Worm (Caenorhabditis elegans): ENCODE measurements around the gene rbm-26.

rbm-26 gene

DNA sequence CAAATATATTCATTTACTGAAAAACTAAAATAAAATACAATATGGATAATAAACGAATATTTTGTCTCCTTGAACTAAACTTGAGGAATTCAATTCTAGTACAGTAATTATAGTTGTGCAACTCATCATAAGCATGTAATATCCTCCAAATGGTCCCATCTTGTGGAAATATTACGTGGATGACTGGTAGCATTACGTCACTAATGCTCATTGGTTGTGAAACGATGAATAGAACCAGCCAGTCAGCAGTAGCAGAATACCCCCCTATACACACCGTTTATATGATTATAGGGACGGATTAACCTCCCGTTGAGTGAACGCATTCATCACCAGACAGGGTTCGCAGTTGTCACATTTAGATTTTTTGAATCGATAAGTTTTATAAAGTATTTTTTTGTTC is 7.0 kb downstream of the rbm-26 start:
- TF ChIP-seq B0310.2 (tag; optimal IDR thresholded peaks at IDR 0.05) = no peak
- no peak for TF ChIP-seq scrt-1 (GFP tag; IDR thresholded peaks at IDR 0.05)
- TF ChIP-seq hmg-4 (GFP tag; optimal IDR thresholded peaks at IDR 0.05) = no peak
- TF ChIP-seq hnd-1 (tag; optimal IDR thresholded peaks at IDR 0.05) = no peak
- TF ChIP-seq flt-1 (GFP tag; IDR thresholded peaks at IDR 0.05) = no peak
- TF ChIP-seq ceh-36 (tag; optimal IDR thresholded peaks at IDR 0.05) = no peak
- no peak for TF ChIP-seq tbx-37 (GFP tag; conservative IDR thresholded peaks at IDR 0.05)
- no peak for TF ChIP-seq hmbx-1 (tag; optimal IDR thresholded peaks at IDR 0.05)
- no peak for TF ChIP-seq tra-4 (tag; optimal IDR thresholded peaks at IDR 0.05)
- no peak for TF ChIP-seq F13C5.2 (tag; optimal IDR thresholded peaks at IDR 0.05)
- TF ChIP-seq sea-1 (GFP tag; conservative IDR thresholded peaks at IDR 0.05) = no peak
- no peak for TF ChIP-seq ets-7 (tag; optimal IDR thresholded peaks at IDR 0.05)
- no peak for TF ChIP-seq ama-1 (optimal IDR thresholded peaks at IDR 0.05)
- TF ChIP-seq pes-1 (GFP tag; IDR thresholded peaks at IDR 0.05) = no peak
- TF ChIP-seq aly-1 (tag; optimal IDR thresholded peaks at IDR 0.05) = no peak
- TF ChIP-seq tbx-11 (GFP tag; IDR thresholded peaks at IDR 0.05) = no peak

ce11 chrIII:5719105-5719831 is 7.9 kb downstream of the rbm-26 start:
- TF ChIP-seq ceh-13 (GFP tag; optimal IDR thresholded peaks at IDR 0.05) = no peak

- TF ChIP-seq F13C5.2 (tag; optimal IDR thresholded peaks at IDR 0.05) (no peak), flt-1 (GFP tag; IDR thresholded peaks at IDR 0.05) (no peak), ceh-13 (GFP tag; optimal IDR thresholded peaks at IDR 0.05) (no peak), tra-4 (tag; optimal IDR thresholded peaks at IDR 0.05) (no peak), aly-1 (tag; optimal IDR thresholded peaks at IDR 0.05) (no peak), hnd-1 (tag; optimal IDR thresholded peaks at IDR 0.05) (no peak), hmbx-1 (tag; optimal IDR thresholded peaks at IDR 0.05) (no peak), tbx-11 (GFP tag; IDR thresholded peaks at IDR 0.05) (no peak), sea-1 (GFP tag; conservative IDR thresholded peaks at IDR 0.05) (no peak), ama-1 (optimal IDR thresholded peaks at IDR 0.05) (no peak), scrt-1 (GFP tag; IDR thresholded peaks at IDR 0.05) (no peak), ceh-36 (tag; optimal IDR thresholded peaks at IDR 0.05) (no peak), pes-1 (GFP tag; IDR thresholded peaks at IDR 0.05) (no peak), hmg-4 (GFP tag; optimal IDR thresholded peaks at IDR 0.05) (no peak), B0310.2 (tag; optimal IDR thresholded peaks at IDR 0.05) (no peak), tbx-37 (GFP tag; conservative IDR thresholded peaks at IDR 0.05) (no peak), ets-7 (tag; optimal IDR thresholded peaks at IDR 0.05) (no peak)
Observed at ce11 chrIII:5719832-5720194, 8.5 kb downstream of the rbm-26 start.

DNA sequence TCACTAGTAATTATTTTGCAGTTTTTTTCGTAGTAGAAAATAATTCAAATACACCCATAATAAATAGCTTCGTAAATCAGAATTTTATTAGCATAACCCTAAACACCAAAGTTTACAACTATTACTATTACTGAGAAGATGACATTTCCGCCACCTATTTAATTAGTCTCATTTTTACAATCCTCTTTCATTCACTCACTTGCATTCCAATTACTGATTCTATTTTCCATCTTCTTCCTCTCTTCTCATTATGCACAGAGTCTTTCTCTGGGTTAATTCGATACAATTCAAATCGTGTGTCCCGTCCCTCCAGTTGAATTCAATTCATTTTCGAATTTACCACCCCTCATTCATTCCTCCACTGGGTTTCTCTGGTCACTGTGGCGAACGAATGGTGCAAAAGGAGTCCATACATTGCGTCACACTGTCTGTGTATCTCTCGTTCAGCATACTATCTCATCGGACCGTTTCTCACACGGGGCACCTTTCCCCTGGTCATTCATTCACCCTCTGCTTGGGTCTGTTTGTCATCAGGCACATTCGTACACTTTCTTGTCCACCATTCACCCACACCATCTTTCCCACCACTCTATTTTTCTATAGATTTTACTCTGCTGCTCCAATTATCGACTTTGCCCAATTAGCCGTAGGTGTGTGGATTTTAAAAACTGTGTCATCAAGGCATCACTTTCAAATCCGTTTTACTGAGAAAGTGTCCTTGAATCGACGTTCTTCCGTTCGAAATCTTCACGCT is 9.1 kb downstream of the rbm-26 start:
- no peak for TF ChIP-seq pes-1 (GFP tag; IDR thresholded peaks at IDR 0.05)
- 0 out of 2 replicates have a peak, but pooled peaks have one; percentile 9 for TF ChIP-seq scrt-1 (GFP tag; IDR thresholded peaks at IDR 0.05)
- TF ChIP-seq B0310.2 (tag; optimal IDR thresholded peaks at IDR 0.05) = no peak
- no peak for TF ChIP-seq tbx-11 (GFP tag; IDR thresholded peaks at IDR 0.05)
- no peak for TF ChIP-seq hnd-1 (tag; optimal IDR thresholded peaks at IDR 0.05)
- no peak for TF ChIP-seq hmbx-1 (tag; optimal IDR thresholded peaks at IDR 0.05)
- no peak for TF ChIP-seq flt-1 (GFP tag; IDR thresholded peaks at IDR 0.05)
- peak; percentile 51 for TF ChIP-seq aly-1 (tag; optimal IDR thresholded peaks at IDR 0.05)
- no peak for TF ChIP-seq ama-1 (optimal IDR thresholded peaks at IDR 0.05)
- TF ChIP-seq ceh-36 (tag; optimal IDR thresholded peaks at IDR 0.05) = no peak
- TF ChIP-seq tbx-37 (GFP tag; conservative IDR thresholded peaks at IDR 0.05) = no peak
- peak; percentile 27 for TF ChIP-seq hmg-4 (GFP tag; optimal IDR thresholded peaks at IDR 0.05)
- no peak for TF ChIP-seq sea-1 (GFP tag; conservative IDR thresholded peaks at IDR 0.05)
- no peak for TF ChIP-seq tra-4 (tag; optimal IDR thresholded peaks at IDR 0.05)
- TF ChIP-seq ceh-13 (GFP tag; optimal IDR thresholded peaks at IDR 0.05) = no peak
- no peak for TF ChIP-seq ets-7 (tag; optimal IDR thresholded peaks at IDR 0.05)
- TF ChIP-seq F13C5.2 (tag; optimal IDR thresholded peaks at IDR 0.05) = no peak

DNA sequence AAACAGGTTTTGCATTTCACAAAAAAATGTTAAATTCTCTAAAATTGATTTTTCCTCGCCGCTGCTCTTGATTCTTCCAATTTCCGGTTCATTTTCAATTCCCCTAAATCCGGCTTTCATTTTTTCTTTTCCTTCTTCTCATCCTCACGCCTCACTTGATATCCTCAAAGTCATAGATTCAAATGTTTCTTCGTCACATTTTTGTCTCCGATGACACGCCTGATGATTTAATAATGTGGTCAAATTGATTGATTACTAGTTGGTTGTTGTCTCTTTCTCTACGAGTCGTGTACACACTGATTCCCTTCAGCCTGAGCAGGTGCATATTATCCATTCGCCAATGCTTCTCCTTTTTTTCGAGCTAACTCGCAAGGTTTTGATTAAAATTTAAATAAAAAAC is 10.1 kb downstream of the rbm-26 start:
- no peak for TF ChIP-seq aly-1 (tag; optimal IDR thresholded peaks at IDR 0.05)
- no peak for TF ChIP-seq F13C5.2 (tag; optimal IDR thresholded peaks at IDR 0.05)
- no peak for TF ChIP-seq tbx-11 (GFP tag; IDR thresholded peaks at IDR 0.05)
- TF ChIP-seq hmbx-1 (tag; optimal IDR thresholded peaks at IDR 0.05) = no peak
- TF ChIP-seq hnd-1 (tag; optimal IDR thresholded peaks at IDR 0.05) = no peak
- no peak for TF ChIP-seq ets-7 (tag; optimal IDR thresholded peaks at IDR 0.05)
- TF ChIP-seq ceh-36 (tag; optimal IDR thresholded peaks at IDR 0.05) = no peak
- TF ChIP-seq B0310.2 (tag; optimal IDR thresholded peaks at IDR 0.05) = no peak
- no peak for TF ChIP-seq pes-1 (GFP tag; IDR thresholded peaks at IDR 0.05)

DNA sequence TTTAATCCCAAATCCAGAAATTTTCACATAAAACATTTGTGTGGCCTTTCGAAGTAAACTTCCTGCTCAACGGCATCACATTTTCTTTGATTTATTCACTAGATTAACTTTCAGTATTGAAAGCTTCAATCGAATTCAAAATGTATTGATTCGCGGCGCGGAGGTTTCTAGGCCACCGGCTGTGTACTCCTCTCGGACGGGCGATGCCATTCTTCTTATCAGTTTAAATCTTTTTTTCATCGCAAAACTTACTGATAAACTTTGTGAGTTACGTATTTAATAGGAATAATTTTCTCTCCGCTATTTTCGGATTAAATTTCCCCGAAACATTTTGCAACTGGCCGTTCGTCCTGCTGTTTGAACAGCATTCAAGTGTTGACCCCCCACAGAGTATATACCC is 10.5 kb downstream of the rbm-26 start:
- peak; percentile 21 for TF ChIP-seq hmg-4 (GFP tag; optimal IDR thresholded peaks at IDR 0.05)
- TF ChIP-seq tbx-37 (GFP tag; conservative IDR thresholded peaks at IDR 0.05) = peak; percentile 12; the same call in 1 of the 2 replicates
- no peak for TF ChIP-seq hmbx-1 (tag; optimal IDR thresholded peaks at IDR 0.05)

DNA sequence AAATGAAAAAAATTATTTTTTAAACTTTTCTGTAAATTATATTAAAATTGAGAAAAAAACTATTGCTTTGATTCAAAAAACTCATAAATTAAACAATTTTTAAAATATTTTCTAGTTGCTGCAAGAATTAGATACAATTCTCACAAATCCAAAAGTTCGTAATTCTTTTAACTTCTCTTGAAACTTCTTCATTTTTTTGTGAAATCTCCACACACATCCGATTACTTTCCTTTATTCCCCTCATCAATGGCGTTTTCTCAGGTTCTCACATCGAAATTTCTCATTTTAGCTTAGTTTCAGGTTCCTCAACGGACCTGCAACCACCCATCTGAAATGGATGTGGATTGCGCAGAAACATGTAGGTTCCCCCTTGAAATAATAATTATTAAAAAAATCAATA is 11.2 kb downstream of the rbm-26 start, which contains the start of gene wrm-1:
Gene wrm-1, plus strand, starts transcription at position 301 of the 400 bp plus-strand sequence.
- TF ChIP-seq ets-7 (tag; optimal IDR thresholded peaks at IDR 0.05) = no peak
- TF ChIP-seq tbx-37 (GFP tag; conservative IDR thresholded peaks at IDR 0.05) = no peak
- no peak for TF ChIP-seq sea-1 (GFP tag; conservative IDR thresholded peaks at IDR 0.05)
- TF ChIP-seq hnd-1 (tag; optimal IDR thresholded peaks at IDR 0.05) = no peak
- TF ChIP-seq hmbx-1 (tag; optimal IDR thresholded peaks at IDR 0.05) = no peak
- TF ChIP-seq hmg-4 (GFP tag; optimal IDR thresholded peaks at IDR 0.05) = no peak
- no peak for TF ChIP-seq tra-4 (tag; optimal IDR thresholded peaks at IDR 0.05)
- no peak for TF ChIP-seq scrt-1 (GFP tag; IDR thresholded peaks at IDR 0.05)
- no peak for TF ChIP-seq tbx-11 (GFP tag; IDR thresholded peaks at IDR 0.05)
- no peak for TF ChIP-seq ceh-36 (tag; optimal IDR thresholded peaks at IDR 0.05)
- TF ChIP-seq flt-1 (GFP tag; IDR thresholded peaks at IDR 0.05) = no peak
- no peak for TF ChIP-seq aly-1 (tag; optimal IDR thresholded peaks at IDR 0.05)
